Fruit fly (Drosophila melanogaster) whole organism, embryonic: Measurements from ENCODE around the gene CG9616.

Experiments
- Abd-B ChIP-seq: fragments of 200-800 bp; sonication (Bioruptor generic); optimal IDR thresholded peaks from 2 replicates; lab custom pipeline; 2018; ENCODE audit warnings: missing biosample characterization, mild to moderate bottlenecking, missing genetic modification characterization, moderate library complexity
- Aef1 ChIP-seq: fragments of 200-800 bp; sonication (Bioruptor generic); IDR thresholded peaks from 3 replicates; pipeline ENCODE4 v1.3.6; 2022; ENCODE audit warnings: missing biosample characterization, missing genetic modification characterization
- Antp ChIP-seq: fragments of 200-800 bp; sonication (Bioruptor generic); optimal IDR thresholded peaks from 3 replicates; lab custom pipeline; 2016; ENCODE audit warnings: missing biosample characterization, missing genetic modification characterization
- Bgb ChIP-seq: fragments of 200-800 bp; sonication (Bioruptor generic); IDR thresholded peaks from 2 replicates; pipeline ENCODE4 v1.3.6; 2022; ENCODE audit warnings: missing biosample characterization, missing genetic modification characterization; ENCODE audit not compliant: partially characterized antibody
- BtbVII ChIP-seq: fragments of 200-800 bp; sonication (Bioruptor generic); optimal IDR thresholded peaks from 3 replicates; lab custom pipeline; 2017; ENCODE audit warnings: missing biosample characterization, mild to moderate bottlenecking, missing genetic modification characterization
- CG10979 ChIP-seq: fragments of 200-800 bp; sonication (Bioruptor generic); optimal IDR thresholded peaks from 2 replicates; lab custom pipeline; 2018; ENCODE audit warnings: missing biosample characterization, mild to moderate bottlenecking, missing genetic modification characterization, moderate library complexity
- CG11247 ChIP-seq: fragments of 200-800 bp; sonication (Bioruptor generic); IDR thresholded peaks from 2 replicates; pipeline ENCODE4 v1.3.6; 2022; ENCODE audit warnings: missing biosample characterization, missing genetic modification characterization
- CG11723 ChIP-seq: fragments of 200-800 bp; sonication (Bioruptor generic); optimal IDR thresholded peaks from 2 replicates; lab custom pipeline; 2017; ENCODE audit warnings: missing biosample characterization, mild to moderate bottlenecking, missing genetic modification characterization
- CG13287 ChIP-seq: fragments of 200-800 bp; sonication (Bioruptor generic); IDR thresholded peaks from 2 replicates; pipeline ENCODE4 v1.3.6; 2022; ENCODE audit warnings: missing biosample characterization, missing genetic modification characterization; ENCODE audit not compliant: partially characterized antibody
- CG13424 ChIP-seq: fragments of 200-800 bp; sonication (Bioruptor generic); optimal IDR thresholded peaks from 2 replicates; lab custom pipeline; 2019; ENCODE audit warnings: missing biosample characterization, mild to moderate bottlenecking, missing genetic modification characterization, moderate library complexity
- CG14050 ChIP-seq: fragments of 200-800 bp; sonication (Bioruptor generic); IDR thresholded peaks from 3 replicates; pipeline ENCODE4 v1.3.6; 2022; ENCODE audit warnings: missing biosample characterization, missing genetic modification characterization
- CG15479 ChIP-seq: fragments of 200-800 bp; sonication (Bioruptor generic); optimal IDR thresholded peaks from 3 replicates; lab custom pipeline; 2019; ENCODE audit warnings: missing biosample characterization, mild to moderate bottlenecking, missing genetic modification characterization, moderate library complexity
- CG17359 ChIP-seq: fragments of 200-800 bp; sonication (Bioruptor generic); optimal IDR thresholded peaks from 3 replicates; lab custom pipeline; 2018; ENCODE audit warnings: missing biosample characterization, mild to moderate bottlenecking, missing genetic modification characterization, moderate library complexity
- CG17361 ChIP-seq: fragments of 200-800 bp; sonication (Bioruptor generic); IDR thresholded peaks from 3 replicates; pipeline ENCODE4 v1.3.6; 2022; ENCODE audit warnings: missing biosample characterization, missing genetic modification characterization
- CG18599 ChIP-seq: fragments of 200-800 bp; sonication (Bioruptor generic); optimal IDR thresholded peaks from 3 replicates; lab custom pipeline; 2017; ENCODE audit warnings: missing biosample characterization, missing genetic modification characterization, mild to moderate bottlenecking, moderate library complexity, missing genetic modification reagents
- CG2678 ChIP-seq: fragments of 200-800 bp; sonication (Bioruptor generic); optimal IDR thresholded peaks from 3 replicates; lab custom pipeline; 2019; ENCODE audit warnings: missing biosample characterization, mild to moderate bottlenecking, missing genetic modification characterization, moderate library complexity
- CG3281 ChIP-seq: fragments of 200-800 bp; sonication (Bioruptor generic); optimal IDR thresholded peaks from 3 replicates; lab custom pipeline; 2017; ENCODE audit warnings: missing biosample characterization, mild to moderate bottlenecking, missing genetic modification characterization
- CG4282 ChIP-seq: fragments of 200-800 bp; sonication (Bioruptor generic); optimal IDR thresholded peaks from 2 replicates; lab custom pipeline; 2016; ENCODE audit warnings: missing biosample characterization, missing genetic modification characterization
- CG6175 ChIP-seq: fragments of 200-800 bp; sonication (Bioruptor generic); IDR thresholded peaks from 3 replicates; pipeline ENCODE4 v1.3.6; 2022; ENCODE audit warnings: missing biosample characterization, missing genetic modification characterization
- CG9609 ChIP-seq: fragments of 200-800 bp; sonication (Bioruptor generic); optimal IDR thresholded peaks from 3 replicates; lab custom pipeline; 2016; ENCODE audit warnings: missing biosample characterization, missing genetic modification characterization
- CG9932 ChIP-seq: fragments of 200-800 bp; sonication (Bioruptor generic); IDR thresholded peaks from 2 replicates; pipeline ENCODE4 v1.3.6; 2022; ENCODE audit warnings: missing biosample characterization, missing genetic modification characterization
- D19B ChIP-seq: fragments of 200-800 bp; sonication (Bioruptor generic); optimal IDR thresholded peaks from 2 replicates; lab custom pipeline; 2017; ENCODE audit warnings: missing biosample characterization, mild to moderate bottlenecking, missing genetic modification characterization
- E2f1 ChIP-seq: fragments of 200-800 bp; sonication (Bioruptor generic); IDR thresholded peaks from 2 replicates; pipeline ENCODE4 v1.3.6; 2022; ENCODE audit warnings: missing biosample characterization, missing genetic modification characterization
- E2f2 ChIP-seq: fragments of 200-800 bp; sonication (Bioruptor generic); IDR thresholded peaks from 2 replicates; pipeline ENCODE4 v1.3.6; 2022; ENCODE audit warnings: missing biosample characterization, missing genetic modification characterization
- H15 ChIP-seq: fragments of 200-800 bp; sonication (Bioruptor generic); IDR thresholded peaks from 3 replicates; pipeline ENCODE4 v1.3.6; 2022; ENCODE audit warnings: missing biosample characterization, missing genetic modification characterization
- HLH54F ChIP-seq: fragments of 200-800 bp; sonication (Bioruptor generic); optimal IDR thresholded peaks from 3 replicates; lab custom pipeline; 2016; ENCODE audit warnings: missing biosample characterization, missing genetic modification characterization
- Hand ChIP-seq: fragments of 200-800 bp; sonication (Bioruptor generic); optimal IDR thresholded peaks from 2 replicates; lab custom pipeline; 2017; ENCODE audit warnings: mild to moderate bottlenecking, missing biosample characterization, missing genetic modification reagents, missing genetic modification characterization
- Lim3 ChIP-seq: fragments of 200-800 bp; sonication (Bioruptor generic); IDR thresholded peaks from 2 replicates; pipeline ENCODE4 v1.3.6; 2022; ENCODE audit warnings: missing biosample characterization, missing genetic modification characterization
- NK7.1 ChIP-seq: fragments of 200-800 bp; sonication (Bioruptor generic); optimal IDR thresholded peaks from 3 replicates; lab custom pipeline; 2016; ENCODE audit warnings: missing biosample characterization, missing genetic modification characterization
- Nf-YC ChIP-seq: fragments of 200-800 bp; optimal IDR thresholded peaks from 3 replicates; lab custom pipeline; 2019; ENCODE audit warnings: missing biosample characterization, mild to moderate bottlenecking, missing genetic modification characterization, moderate library complexity
- Oli ChIP-seq: fragments of 200-800 bp; sonication (Bioruptor generic); optimal IDR thresholded peaks from 2 replicates; lab custom pipeline; 2018; ENCODE audit warnings: missing biosample characterization, mild to moderate bottlenecking, missing genetic modification characterization, moderate library complexity
- Sox100B ChIP-seq: fragments of 200-800 bp; sonication (Bioruptor generic); optimal IDR thresholded peaks from 3 replicates; lab custom pipeline; 2018; ENCODE audit warnings: missing biosample characterization, mild to moderate bottlenecking, missing genetic modification characterization
- Xbp1 ChIP-seq: fragments of 200-800 bp; sonication (Bioruptor generic); optimal IDR thresholded peaks from 3 replicates; lab custom pipeline; 2016; ENCODE audit warnings: missing biosample characterization, mild to moderate bottlenecking, missing genetic modification characterization
- ase ChIP-seq: fragments of 200-800 bp; sonication (Bioruptor generic); IDR thresholded peaks from 3 replicates; pipeline ENCODE4 v1.3.6; 2022; ENCODE audit warnings: missing biosample characterization, missing genetic modification characterization
- ash1 ChIP-seq: fragments of 200-800 bp; sonication (Bioruptor generic); optimal IDR thresholded peaks from 2 replicates; lab custom pipeline; 2018; ENCODE audit warnings: missing biosample characterization, mild to moderate bottlenecking, missing genetic modification characterization
- ato ChIP-seq: fragments of 200-800 bp; sonication (Bioruptor generic); IDR thresholded peaks from 2 replicates; pipeline ENCODE4 v1.3.6; 2022; ENCODE audit warnings: missing biosample characterization, missing genetic modification characterization; ENCODE audit not compliant: partially characterized antibody
- chinmo ChIP-seq: fragments of 200-800 bp; sonication (Bioruptor generic); IDR thresholded peaks from 4 replicates; pipeline ENCODE4 v1.3.6; 2022; ENCODE audit warnings: missing biosample characterization, missing genetic modification characterization; ENCODE audit not compliant: partially characterized antibody
- dmrt11E ChIP-seq: fragments of 200-800 bp; sonication (Bioruptor generic); optimal IDR thresholded peaks from 3 replicates; lab custom pipeline; 2018; ENCODE audit warnings: missing biosample characterization, mild to moderate bottlenecking, missing genetic modification characterization, moderate library complexity
- dysf ChIP-seq: fragments of 200-800 bp; sonication (Bioruptor generic); IDR thresholded peaks from 3 replicates; pipeline ENCODE4 v1.3.6; 2022; ENCODE audit warnings: missing biosample characterization, missing genetic modification characterization
- ftz-f1 ChIP-seq: fragments of 200-800 bp; sonication (Bioruptor generic); optimal IDR thresholded peaks from 2 replicates; lab custom pipeline; 2016; ENCODE audit warnings: missing biosample characterization, missing genetic modification characterization
- fu2 ChIP-seq: fragments of 200-800 bp; sonication (Bioruptor generic); optimal IDR thresholded peaks from 2 replicates; lab custom pipeline; 2016; ENCODE audit warnings: missing biosample characterization, missing genetic modification characterization
- gsb-n ChIP-seq: fragments of 200-800 bp; sonication (Bioruptor generic); optimal IDR thresholded peaks from 3 replicates; lab custom pipeline; 2018; ENCODE audit warnings: missing biosample characterization, mild to moderate bottlenecking, missing genetic modification characterization
- ind ChIP-seq: fragments of 200-800 bp; sonication (Bioruptor generic); optimal IDR thresholded peaks from 3 replicates; lab custom pipeline; 2016; ENCODE audit warnings: missing biosample characterization, missing genetic modification characterization
- lmd ChIP-seq: fragments of 200-800 bp; sonication (Bioruptor generic); IDR thresholded peaks from 2 replicates; pipeline ENCODE4 v1.3.6; 2022; ENCODE audit warnings: missing biosample characterization, missing genetic modification characterization
- onecut ChIP-seq: fragments of 200-800 bp; sonication (Bioruptor generic); IDR thresholded peaks from 2 replicates; pipeline ENCODE4 v1.3.6; 2022; ENCODE audit warnings: missing biosample characterization, missing genetic modification characterization
- schlank ChIP-seq: fragments of 200-800 bp; sonication (Bioruptor generic); optimal IDR thresholded peaks from 2 replicates; lab custom pipeline; 2018; ENCODE audit warnings: missing biosample characterization, mild to moderate bottlenecking, missing genetic modification characterization
- slbo ChIP-seq: fragments of 200-800 bp; sonication (Bioruptor generic); IDR thresholded peaks from 2 replicates; pipeline ENCODE4 v1.3.6; 2022; ENCODE audit warnings: missing biosample characterization, missing genetic modification characterization
- trh ChIP-seq: fragments of 200-800 bp; sonication (Bioruptor generic); optimal IDR thresholded peaks from 2 replicates; lab custom pipeline; 2016; ENCODE audit warnings: missing biosample characterization, missing genetic modification characterization
- vnd ChIP-seq: fragments of 200-800 bp; sonication (Bioruptor generic); IDR thresholded peaks from 3 replicates; pipeline ENCODE4 v1.3.6; 2022; ENCODE audit warnings: missing biosample characterization, missing genetic modification characterization; ENCODE audit not compliant: partially characterized antibody

The CG9616 gene

DNA sequence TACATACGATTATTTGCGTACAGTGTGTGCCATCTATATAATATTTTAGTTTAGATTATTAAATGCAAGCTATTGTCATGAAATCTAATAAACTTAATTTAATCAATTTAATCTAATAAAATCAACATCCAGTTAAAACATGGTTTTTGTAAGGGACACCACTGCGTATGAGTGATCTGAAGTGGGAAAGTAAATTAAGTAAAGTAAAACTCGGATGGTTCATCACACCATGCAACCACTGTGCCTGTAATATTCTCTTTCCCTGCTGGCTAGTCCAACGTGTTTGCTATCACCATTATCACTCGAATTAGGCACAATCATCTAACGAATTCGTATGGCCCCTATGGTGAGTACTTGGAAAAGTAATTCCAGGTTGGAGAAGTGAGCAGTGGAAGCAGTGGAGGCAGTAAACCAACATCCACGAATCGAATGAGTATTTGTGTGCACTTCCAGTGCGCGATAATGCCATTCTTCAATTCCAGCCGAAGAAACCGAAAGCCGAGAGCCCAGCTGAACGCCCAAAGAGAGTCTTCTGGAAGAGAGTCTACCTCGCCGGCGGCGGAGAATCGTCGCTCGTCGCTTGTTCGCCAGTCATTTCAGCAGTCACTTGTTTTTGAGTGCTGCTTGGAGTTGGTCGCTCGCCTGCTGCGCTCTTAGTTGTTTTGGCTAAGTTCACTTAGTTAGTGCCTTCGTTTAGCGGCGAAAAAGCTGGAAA lies 43.6 kb upstream of the CG9616 start, which contains the start of gene red (continued):
- TF ChIP-seq ato (GFP tag; lab: Robert Waterston, UW): no peak
- TF ChIP-seq Sox100B (GFP tag; lab: Kevin White, UChicago): peak; percentile 60
- TF ChIP-seq CG11247: 0 out of 2 replicates have a peak, but pooled peaks have one; percentile 13
- TF ChIP-seq ind: peak; percentile 69
- TF ChIP-seq HLH54F (GFP tag; lab: Kevin White, UChicago): peak; percentile 36
- TF ChIP-seq E2f1 (GFP tag; lab: Robert Waterston, UW): peak; percentile 60
- no peak for TF ChIP-seq CG4282 (GFP tag; lab: Kevin White, UChicago)
- peak; percentile 50 for TF ChIP-seq CG9609 (GFP tag; lab: Kevin White, UChicago)
- TF ChIP-seq CG10979 (tag; lab: Kevin White, UChicago): peak; percentile 68
- 0 out of 3 replicates have a peak, but pooled peaks have one; percentile 27 for TF ChIP-seq CG6175 (GFP tag; lab: Robert Waterston, UW)
- no peak for TF ChIP-seq vnd (GFP tag; lab: Robert Waterston, UW)
- no peak for TF ChIP-seq trh (GFP tag; lab: Kevin White, UChicago)
- peak; percentile 64 for TF ChIP-seq D19B (GFP tag; lab: Kevin White, UChicago)
- peak; percentile 51; the same call in 1 of the 2 replicates for TF ChIP-seq E2f2 (GFP tag; lab: Robert Waterston, UW)
- no peak for TF ChIP-seq ash1
- peak; percentile 51 for TF ChIP-seq onecut (GFP tag; lab: Robert Waterston, UW)
- peak; percentile 36 for TF ChIP-seq schlank
- peak; percentile 80 for TF ChIP-seq slbo
- peak; percentile 39; the same call in 1 of the 2 replicates for TF ChIP-seq Lim3 (GFP tag; lab: Robert Waterston, UW)
- peak; percentile 49 for TF ChIP-seq NK7.1 (GFP tag; lab: Kevin White, UChicago)
- peak; percentile 88 for TF ChIP-seq CG3281 (GFP tag; lab: Kevin White, UChicago)
- TF ChIP-seq CG18599 (GFP tag; lab: Kevin White, UChicago): peak; percentile 90
- no peak for TF ChIP-seq CG15479
- peak; percentile 29 for TF ChIP-seq Nf-YC (tag; lab: Kevin White, UChicago)
- peak; percentile 79 for TF ChIP-seq CG17359 (tag; lab: Kevin White, UChicago)
- peak; percentile 13; the same call in 1 of the 2 replicates for TF ChIP-seq CG13287 (GFP tag; lab: Robert Waterston, UW)
- peak; percentile 23 for TF ChIP-seq Antp (GFP tag; lab: Kevin White, UChicago)
- TF ChIP-seq CG17361 (GFP tag; lab: Robert Waterston, UW): peak; percentile 81
- peak; percentile 90 for TF ChIP-seq CG2678 (tag; lab: Kevin White, UChicago)
- TF ChIP-seq CG13424 (tag; lab: Kevin White, UChicago): peak; percentile 81
- peak; percentile 57; the same call in 1 of the 3 replicates for TF ChIP-seq ase (GFP tag; lab: Robert Waterston, UW)
- TF ChIP-seq BtbVII (GFP tag; lab: Kevin White, UChicago): peak; percentile 70
- TF ChIP-seq fu2 (GFP tag; lab: Kevin White, UChicago): peak; percentile 59
- TF ChIP-seq Abd-B: peak; percentile 54
- TF ChIP-seq lmd: peak; percentile 76
- peak; percentile 61 for TF ChIP-seq CG11723 (GFP tag; lab: Kevin White, UChicago)
- TF ChIP-seq Bgb (GFP tag; lab: Robert Waterston, UW): no peak
- TF ChIP-seq CG9932: peak; percentile 75
- peak; percentile 39; the same call in 2 of the 3 replicates for TF ChIP-seq CG14050 (GFP tag; lab: Robert Waterston, UW)
- TF ChIP-seq H15 (GFP tag; lab: Robert Waterston, UW): no peak; the same call in 2 of the 3 replicates
- peak; percentile 63 for TF ChIP-seq Aef1 (GFP tag; lab: Robert Waterston, UW)
- peak; percentile 84 for TF ChIP-seq dysf (GFP tag; lab: Robert Waterston, UW)
- TF ChIP-seq chinmo (GFP tag; lab: Robert Waterston, UW): peak; percentile 90
- TF ChIP-seq Hand: peak; percentile 70
- no peak for TF ChIP-seq gsb-n (tag; lab: Kevin White, UChicago)
- peak; percentile 75 for TF ChIP-seq Oli (tag; lab: Kevin White, UChicago)
- peak; percentile 66 for TF ChIP-seq Xbp1 (GFP tag; lab: Kevin White, UChicago)
- TF ChIP-seq dmrt11E: peak; percentile 15
- TF ChIP-seq ftz-f1 (GFP tag; lab: Kevin White, UChicago): no peak
